Fruit fly (Drosophila melanogaster) whole organism, embryonic: ENCODE data around the gene Ns1.
A peak's percentile ranks its signal among the peaks of the same experiment; 100 is the strongest.

Source experiments
- Antp ChIP-seq: fragments of 200-800 bp; sonication (Bioruptor generic); optimal IDR thresholded peaks from 3 replicates; lab custom pipeline; 2016; ENCODE audit warnings: missing biosample characterization, missing genetic modification characterization
- B-H2 ChIP-seq: fragments of 200-800 bp; sonication (Bioruptor generic); optimal IDR thresholded peaks from 2 replicates; lab custom pipeline; 2018; ENCODE audit warnings: missing biosample characterization, mild to moderate bottlenecking, missing genetic modification characterization
- Blimp-1 ChIP-seq: fragments of 200-800 bp; sonication (Bioruptor generic); optimal IDR thresholded peaks from 3 replicates; lab custom pipeline; 2018; ENCODE audit warnings: missing biosample characterization, missing genetic modification characterization, mild to moderate bottlenecking, moderate library complexity, missing genetic modification reagents
- CG10209 ChIP-seq: fragments of 200-800 bp; sonication (Bioruptor generic); optimal IDR thresholded peaks from 3 replicates; lab custom pipeline; 2017; ENCODE audit warnings: missing biosample characterization, mild to moderate bottlenecking, missing genetic modification characterization, missing genetic modification reagents
- CG10979 ChIP-seq: fragments of 200-800 bp; sonication (Bioruptor generic); optimal IDR thresholded peaks from 2 replicates; lab custom pipeline; 2018; ENCODE audit warnings: missing biosample characterization, mild to moderate bottlenecking, missing genetic modification characterization, moderate library complexity
- CG11085 ChIP-seq: fragments of 200-800 bp; sonication (Bioruptor generic); IDR thresholded peaks from 2 replicates; pipeline ENCODE4 v1.3.6; 2022; ENCODE audit warnings: missing biosample characterization, missing genetic modification characterization
- CG1233 ChIP-seq: fragments of 200-800 bp; sonication (Bioruptor generic); optimal IDR thresholded peaks from 4 replicates; lab custom pipeline; 2018; ENCODE audit warnings: missing biosample characterization, mild to moderate bottlenecking, missing genetic modification characterization
- CG18011 ChIP-seq: fragments of 200-800 bp; sonication (Bioruptor generic); optimal IDR thresholded peaks from 2 replicates; lab custom pipeline; 2017; ENCODE audit warnings: missing biosample characterization, missing genetic modification characterization, mild to moderate bottlenecking, moderate library complexity, missing genotype
- CG2202 ChIP-seq: fragments of 200-800 bp; sonication (Bioruptor generic); optimal IDR thresholded peaks from 2 replicates; lab custom pipeline; 2018; ENCODE audit warnings: missing biosample characterization, mild to moderate bottlenecking, missing genetic modification characterization
- CG2875 ChIP-seq: fragments of 200-800 bp; sonication (Bioruptor generic); optimal IDR thresholded peaks from 2 replicates; lab custom pipeline; 2017; ENCODE audit warnings: missing biosample characterization, mild to moderate bottlenecking, missing genetic modification characterization, missing genetic modification reagents
- CG30020 ChIP-seq: fragments of 200-800 bp; optimal IDR thresholded peaks from 2 replicates; lab custom pipeline; 2019; ENCODE audit warnings: missing biosample characterization, mild to moderate bottlenecking, missing genetic modification characterization, moderate library complexity
- CG34224 ChIP-seq: fragments of 200-800 bp; sonication (Bioruptor generic); IDR thresholded peaks from 3 replicates; pipeline ENCODE4 v1.3.6; 2022; ENCODE audit warnings: missing biosample characterization, missing genetic modification characterization; ENCODE audit not compliant: partially characterized antibody
- CG4328 ChIP-seq: fragments of 200-800 bp; sonication (Bioruptor generic); optimal IDR thresholded peaks from 3 replicates; lab custom pipeline; 2017; ENCODE audit warnings: missing biosample characterization, missing genetic modification reagents, missing genetic modification characterization
- CG4424 ChIP-seq: fragments of 200-800 bp; sonication (Bioruptor generic); optimal IDR thresholded peaks from 3 replicates; lab custom pipeline; 2016; ENCODE audit warnings: missing biosample characterization, missing genetic modification characterization
- CG6254 ChIP-seq: fragments of 200-800 bp; sonication (Bioruptor generic); optimal IDR thresholded peaks from 3 replicates; lab custom pipeline; 2017; ENCODE audit warnings: mild to moderate bottlenecking, missing biosample characterization, missing genetic modification reagents, missing genetic modification characterization
- CG6791 ChIP-seq: fragments of 200-800 bp; sonication (Bioruptor generic); IDR thresholded peaks from 3 replicates; pipeline ENCODE4 v1.3.6; 2022; ENCODE audit warnings: missing biosample characterization, missing genetic modification characterization; ENCODE audit not compliant: partially characterized antibody
- CG7839 ChIP-seq: fragments of 200-800 bp; sonication (Bioruptor generic); optimal IDR thresholded peaks from 3 replicates; lab custom pipeline; 2018; ENCODE audit warnings: missing biosample characterization, mild to moderate bottlenecking, missing genetic modification characterization, moderate library complexity
- CG9817 ChIP-seq: fragments of 200-800 bp; sonication (Bioruptor generic); optimal IDR thresholded peaks from 2 replicates; lab custom pipeline; 2018; ENCODE audit warnings: missing biosample characterization, mild to moderate bottlenecking, missing genetic modification characterization, moderate library complexity
- CG9876 ChIP-seq: fragments of 200-800 bp; sonication (Bioruptor generic); optimal IDR thresholded peaks from 2 replicates; lab custom pipeline; 2016; ENCODE audit warnings: missing biosample characterization, missing genetic modification characterization
- D19B ChIP-seq: fragments of 200-800 bp; sonication (Bioruptor generic); optimal IDR thresholded peaks from 2 replicates; lab custom pipeline; 2017; ENCODE audit warnings: missing biosample characterization, mild to moderate bottlenecking, missing genetic modification characterization
- Dfd ChIP-seq, 2 experiments: fragments of >200 bp; optimal IDR thresholded peaks; 2 replicates each; lab custom pipeline; 2017; ENCODE audit warnings: missing biosample characterization in 2 of 2, missing genetic modification characterization in 2 of 2
- Dll ChIP-seq: fragments of 200-800 bp; sonication (Bioruptor generic); IDR thresholded peaks from 4 replicates; pipeline ENCODE4 v1.3.6; 2022; ENCODE audit warnings: missing biosample characterization, missing genetic modification characterization; ENCODE audit not compliant: partially characterized antibody
- Ets97D ChIP-seq: fragments of 200-800 bp; sonication (Bioruptor generic); optimal IDR thresholded peaks from 3 replicates; lab custom pipeline; 2016; ENCODE audit warnings: missing biosample characterization, missing genetic modification characterization
- Neu2 ChIP-seq: fragments of 200-800 bp; sonication (Bioruptor generic); optimal IDR thresholded peaks from 3 replicates; lab custom pipeline; 2016; ENCODE audit warnings: missing biosample characterization, missing genetic modification characterization, borderline replicate concordance
- Oaz ChIP-seq: fragments of 200-800 bp; sonication (Bioruptor generic); IDR thresholded peaks from 2 replicates; pipeline ENCODE4 v1.3.6; 2022; ENCODE audit warnings: missing biosample characterization, missing genetic modification characterization
- TFAM ChIP-seq: fragments of 200-800 bp; sonication (Bioruptor generic); optimal IDR thresholded peaks from 2 replicates; lab custom pipeline; 2017; ENCODE audit warnings: missing biosample characterization, missing genetic modification characterization, inconsistent platforms
- amos ChIP-seq: fragments of 200-800 bp; sonication (Bioruptor generic); IDR thresholded peaks from 2 replicates; pipeline ENCODE4 v1.3.6; 2022; ENCODE audit warnings: missing biosample characterization, missing genetic modification characterization; ENCODE audit not compliant: partially characterized antibody
- aop ChIP-seq: fragments of 200-800 bp; sonication (Bioruptor generic); IDR thresholded peaks from 2 replicates; pipeline ENCODE4 v1.3.6; 2022; ENCODE audit warnings: missing biosample characterization, missing genetic modification characterization
- ara ChIP-seq: fragments of 200-800 bp; sonication (Bioruptor generic); IDR thresholded peaks from 2 replicates; pipeline ENCODE4 v1.3.6; 2022; ENCODE audit warnings: missing biosample characterization, missing genetic modification characterization
- ase ChIP-seq: fragments of 200-800 bp; sonication (Bioruptor generic); IDR thresholded peaks from 3 replicates; pipeline ENCODE4 v1.3.6; 2022; ENCODE audit warnings: missing biosample characterization, missing genetic modification characterization
- bab2 ChIP-seq: fragments of 200-800 bp; sonication (Bioruptor generic); optimal IDR thresholded peaks from 2 replicates; lab custom pipeline; 2016; ENCODE audit warnings: missing biosample characterization, missing genetic modification characterization
- bbx ChIP-seq: fragments of 200-800 bp; sonication (Bioruptor generic); IDR thresholded peaks from 2 replicates; pipeline ENCODE4 v1.3.6; 2022; ENCODE audit warnings: missing biosample characterization, missing genetic modification characterization; ENCODE audit not compliant: partially characterized antibody
- cas ChIP-seq: fragments of 200-800 bp; sonication (Bioruptor generic); IDR thresholded peaks from 2 replicates; pipeline ENCODE4 v1.3.6; 2022; ENCODE audit warnings: missing biosample characterization, missing genetic modification characterization
- disco-r ChIP-seq: fragments of 200-800 bp; sonication (Bioruptor generic); optimal IDR thresholded peaks from 2 replicates; lab custom pipeline; 2016; ENCODE audit warnings: missing biosample characterization, missing genetic modification characterization
- dmrt99B ChIP-seq: fragments of 200-800 bp; sonication (Bioruptor generic); optimal IDR thresholded peaks from 2 replicates; lab custom pipeline; 2018; ENCODE audit warnings: missing biosample characterization, mild to moderate bottlenecking, missing genetic modification characterization, moderate library complexity
- dysf ChIP-seq: fragments of 200-800 bp; sonication (Bioruptor generic); IDR thresholded peaks from 3 replicates; pipeline ENCODE4 v1.3.6; 2022; ENCODE audit warnings: missing biosample characterization, missing genetic modification characterization
- esg ChIP-seq: fragments of 200-800 bp; sonication (Bioruptor generic); conservative IDR thresholded peaks from 2 replicates; pipeline ENCODE4 v1.3.6; 2022; ENCODE audit warnings: missing biosample characterization, missing genetic modification characterization
- jumu ChIP-seq: fragments of 200-800 bp; sonication (Bioruptor generic); optimal IDR thresholded peaks from 3 replicates; lab custom pipeline; 2016; ENCODE audit warnings: missing biosample characterization, missing genetic modification characterization
- klu ChIP-seq: fragments of 200-800 bp; sonication (Bioruptor generic); IDR thresholded peaks from 2 replicates; pipeline ENCODE4 v1.3.6; 2022; ENCODE audit warnings: missing biosample characterization, missing genetic modification characterization
- mld ChIP-seq: fragments of 200-800 bp; sonication (Bioruptor generic); IDR thresholded peaks from 3 replicates; pipeline ENCODE4 v1.3.6; 2022; ENCODE audit warnings: missing biosample characterization, missing genetic modification characterization; ENCODE audit not compliant: partially characterized antibody
- nerfin-1 ChIP-seq: fragments of 200-800 bp; sonication (Bioruptor generic); optimal IDR thresholded peaks from 3 replicates; lab custom pipeline; 2019; ENCODE audit warnings: missing biosample characterization, mild to moderate bottlenecking, missing genetic modification characterization, moderate library complexity
- nmo ChIP-seq: fragments of 200-800 bp; sonication (Bioruptor generic); optimal IDR thresholded peaks from 2 replicates; lab custom pipeline; 2018; ENCODE audit warnings: missing biosample characterization, mild to moderate bottlenecking, missing genetic modification characterization, moderate library complexity
- psq ChIP-seq: fragments of 200-800 bp; sonication (Bioruptor generic); optimal IDR thresholded peaks from 2 replicates; lab custom pipeline; 2017; ENCODE audit warnings: missing biosample characterization, missing genetic modification characterization
- salm ChIP-seq: fragments of 200-800 bp; sonication (Bioruptor generic); optimal IDR thresholded peaks from 2 replicates; lab custom pipeline; 2018; ENCODE audit warnings: missing biosample characterization, mild to moderate bottlenecking, missing genetic modification characterization
- ssp ChIP-seq: fragments of 200-800 bp; sonication (Bioruptor generic); IDR thresholded peaks from 2 replicates; pipeline ENCODE4 v1.3.6; 2022; ENCODE audit warnings: missing biosample characterization, missing genetic modification characterization
- tio ChIP-seq: fragments of 200-800 bp; sonication (Bioruptor generic); optimal IDR thresholded peaks from 2 replicates; lab custom pipeline; 2017; ENCODE audit warnings: missing biosample characterization, missing genetic modification characterization, inconsistent platforms
- ttk ChIP-seq: fragments of 200-800 bp; sonication (Bioruptor generic); IDR thresholded peaks from 2 replicates; pipeline ENCODE4 v2.1.2; 2022; ENCODE audit warnings: missing biosample characterization, missing genetic modification characterization
- usp ChIP-seq: fragments of >200 bp; optimal IDR thresholded peaks from 2 replicates; lab custom pipeline; 2017; ENCODE audit warnings: missing biosample characterization, missing genetic modification characterization
- wek ChIP-seq: fragments of 200-800 bp; sonication (Bioruptor generic); optimal IDR thresholded peaks from 3 replicates; lab custom pipeline; 2018; ENCODE audit warnings: missing biosample characterization, mild to moderate bottlenecking, missing genetic modification characterization, moderate library complexity

The Ns1 gene

dm6 chr3R:17042838-17043569 lies 29.5 kb downstream of the Ns1 start, which contains the start of the genes bdwf and Patr-1 (continued):
- TF ChIP-seq nerfin-1 (tag; lab: Kevin White, UChicago) = peak; percentile 9
- no peak for TF ChIP-seq CG4328 (GFP tag; lab: Kevin White, UChicago)
- TF ChIP-seq CG1233 (GFP tag; lab: Kevin White, UChicago) = peak; percentile 33
- TF ChIP-seq Dfd (GFP tag; optimal IDR thresholded peaks at IDR 0.05; lab: Kevin White, UChicago) = no peak
- peak; percentile 4 for TF ChIP-seq CG9817 (tag; lab: Kevin White, UChicago)
- no peak for TF ChIP-seq CG2875 (GFP tag; lab: Kevin White, UChicago)
- no peak for TF ChIP-seq ssp (GFP tag; lab: Robert Waterston, UW)
- TF ChIP-seq jumu (GFP tag; lab: Kevin White, UChicago) = no peak
- no peak for TF ChIP-seq Antp (GFP tag; lab: Kevin White, UChicago)
- no peak for TF ChIP-seq CG6254
- TF ChIP-seq ase = no peak
- no peak for TF ChIP-seq ttk (GFP tag; lab: Robert Waterston, UW)
- TF ChIP-seq D19B (GFP tag; lab: Kevin White, UChicago) = no peak
- no peak for TF ChIP-seq B-H2
- TF ChIP-seq mld (GFP tag; lab: Robert Waterston, UW) = peak; percentile 92
- no peak for TF ChIP-seq dmrt99B (tag; lab: Kevin White, UChicago)
- peak; percentile 16 for TF ChIP-seq disco-r
- TF ChIP-seq tio (GFP tag; lab: Kevin White, UChicago) = no peak
- TF ChIP-seq dysf = no peak
- TF ChIP-seq Neu2 (GFP tag; lab: Kevin White, UChicago) = no peak
- TF ChIP-seq CG10209 = no peak
- TF ChIP-seq CG6791 (GFP tag; lab: Robert Waterston, UW) = peak; percentile 92
- TF ChIP-seq CG10979 = no peak
- TF ChIP-seq CG11085 = no peak
- no peak for TF ChIP-seq bab2 (GFP tag; lab: Kevin White, UChicago)
- no peak for TF ChIP-seq ara (GFP tag; lab: Robert Waterston, UW)
- peak; percentile 92 for TF ChIP-seq Dll (GFP tag; lab: Robert Waterston, UW)
- TF ChIP-seq CG18011 = no peak
- TF ChIP-seq bbx (GFP tag; lab: Robert Waterston, UW) = peak; percentile 89
- TF ChIP-seq esg (GFP tag; lab: Robert Waterston, UW) = no peak
- TF ChIP-seq salm (tag; lab: Kevin White, UChicago) = no peak
- TF ChIP-seq CG30020 = peak; percentile 44
- no peak for TF ChIP-seq CG4424 (GFP tag; lab: Kevin White, UChicago)
- TF ChIP-seq Oaz (GFP tag; lab: Robert Waterston, UW) = no peak
- peak; percentile 69 for TF ChIP-seq nmo (GFP tag; lab: Kevin White, UChicago)
- no peak for TF ChIP-seq cas (GFP tag; lab: Robert Waterston, UW)
- no peak for TF ChIP-seq klu (GFP tag; lab: Robert Waterston, UW)
- TF ChIP-seq usp = no peak
- no peak for TF ChIP-seq TFAM (GFP tag; lab: Kevin White, UChicago)
- TF ChIP-seq aop = no peak
- TF ChIP-seq psq = no peak
- no peak for TF ChIP-seq wek
- peak; percentile 89 for TF ChIP-seq CG34224 (GFP tag; lab: Robert Waterston, UW)
- TF ChIP-seq CG9876 (GFP tag; lab: Kevin White, UChicago) = no peak
- peak; percentile 95 for TF ChIP-seq amos (GFP tag; lab: Robert Waterston, UW)
- TF ChIP-seq CG2202 (tag; lab: Kevin White, UChicago) = no peak
- no peak for TF ChIP-seq Blimp-1 (GFP tag; lab: Kevin White, UChicago)
- TF ChIP-seq Ets97D = peak; percentile 51
- no peak for TF ChIP-seq CG7839 (tag; lab: Kevin White, UChicago)
